Worm (Caenorhabditis elegans): ENCODE measurements around the gene hlh-30.

The hlh-30 gene

ce11 chrIV:4049398-4049998 lies 14.7 kb upstream of the hlh-30 start, which contains the start of gene pcn-1 (continued):
- TF ChIP-seq pqm-1 (tag; optimal IDR thresholded peaks at IDR 0.05) (no peak), nhr-237 (tag; optimal IDR thresholded peaks at IDR 0.05) (peak; percentile 71), xbp-1 (tag; optimal IDR thresholded peaks at IDR 0.05) (peak; percentile 97), nhr-47 (tag; optimal IDR thresholded peaks at IDR 0.05) (peak; percentile 99), mef-2 (tag; optimal IDR thresholded peaks at IDR 0.05) (peak; percentile 46), dpl-1 (GFP tag; optimal IDR thresholded peaks at IDR 0.05) (peak; percentile 99), isw-1 (GFP tag; IDR thresholded peaks at IDR 0.05) (peak; percentile 98), nhr-12 (tag; optimal IDR thresholded peaks at IDR 0.05) (no peak), aly-2 (tag; optimal IDR thresholded peaks at IDR 0.05) (peak; percentile 44), vab-15 (tag; optimal IDR thresholded peaks at IDR 0.05) (peak; percentile 48), nhr-84 (tag; optimal IDR thresholded peaks at IDR 0.05) (no peak), ceh-8 (GFP tag; optimal IDR thresholded peaks at IDR 0.05) (peak; percentile 95), rnt-1 (tag; optimal IDR thresholded peaks at IDR 0.05) (peak; percentile 97), alr-1 (tag; optimal IDR thresholded peaks at IDR 0.05; ENCODE audit: borderline replicate concordance) (no peak), zag-1 (tag; optimal IDR thresholded peaks at IDR 0.05) (peak; percentile 12), aha-1 (tag; optimal IDR thresholded peaks at IDR 0.05) (peak; percentile 39), lin-35 (GFP tag; optimal IDR thresholded peaks at IDR 0.05) (peak; percentile 98), lin-39 (tag; optimal IDR thresholded peaks at IDR 0.05) (peak; percentile 90), skn-1 (tag; optimal IDR thresholded peaks at IDR 0.05) (peak; percentile 83), mab-9 (GFP tag; IDR thresholded peaks at IDR 0.05) (peak; percentile 96), fkh-4 (tag; optimal IDR thresholded peaks at IDR 0.05; ENCODE audit: borderline replicate concordance) (peak; percentile 91), sup-37 (GFP tag; optimal IDR thresholded peaks at IDR 0.05) (peak; percentile 96), elt-3 (tag; optimal IDR thresholded peaks at IDR 0.05) (peak in 3 of 6 experiments; percentile 63 to 92 (median 91)), fkh-10 (GFP tag; optimal IDR thresholded peaks at IDR 0.05) (peak; percentile 87), hlh-4 (tag; optimal IDR thresholded peaks at IDR 0.05) (no peak), pax-3 (tag; optimal IDR thresholded peaks at IDR 0.05) (peak; percentile 97), nhr-90 (tag; optimal IDR thresholded peaks at IDR 0.05; ENCODE audit: poor library complexity) (peak; percentile 98), elt-2 (tag; optimal IDR thresholded peaks at IDR 0.05) (peak; percentile 93), Y116A8C.19 (tag; optimal IDR thresholded peaks at IDR 0.05; ENCODE audit: borderline replicate concordance) (peak; percentile 37), snpc-4 (tag; optimal IDR thresholded peaks at IDR 0.05) (peak; percentile 92), lir-3 (tag; optimal IDR thresholded peaks at IDR 0.05; ENCODE audit: poor library complexity) (no peak), ces-1 (GFP tag; optimal IDR thresholded peaks at IDR 0.05) (no peak), fkh-8 (tag; optimal IDR thresholded peaks at IDR 0.05) (peak; percentile 97), C34B4.2 (tag; optimal IDR thresholded peaks at IDR 0.05) (peak; percentile 80), hlh-17 (GFP tag; optimal IDR thresholded peaks at IDR 0.05; ENCODE audit: borderline replicate concordance) (no peak), nhr-11 (tag; optimal IDR thresholded peaks at IDR 0.05) (peak; percentile 91), grh-1 (GFP tag; IDR thresholded peaks at IDR 0.05) (peak; percentile 96), egl-27 (tag; optimal IDR thresholded peaks at IDR 0.05) (peak in 1 of 2 experiments; percentile 24), hpl-2 (GFP tag; optimal IDR thresholded peaks at IDR 0.05) (peak; percentile 89), ztf-11 (tag; optimal IDR thresholded peaks at IDR 0.05) (peak; percentile 68 to 94)

DNA sequence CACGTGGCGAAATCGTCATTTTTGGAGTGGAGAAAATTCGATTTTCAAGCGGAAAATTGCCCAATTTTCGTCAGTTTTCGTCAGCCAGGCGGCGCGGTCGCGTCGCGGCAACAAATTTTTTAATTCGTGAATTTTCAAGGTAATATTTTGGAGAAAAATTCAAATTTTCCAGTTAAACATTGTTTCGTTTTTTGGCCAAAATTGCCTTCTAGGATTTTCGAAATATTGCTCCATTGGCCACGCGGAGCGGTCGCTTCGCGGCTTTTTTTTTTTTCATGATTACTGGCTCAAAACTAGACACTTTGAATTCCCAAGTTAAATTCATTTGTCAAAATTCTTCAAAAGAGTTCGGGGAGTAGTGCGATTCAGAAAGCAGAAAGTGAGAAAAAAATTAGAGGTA lies 12.9 kb upstream of the hlh-30 start:
- TF ChIP-seq zip-4 (GFP tag; optimal IDR thresholded peaks at IDR 0.05), result no peak
- TF ChIP-seq efl-1 (optimal IDR thresholded peaks at IDR 0.05), result no peak
- peak in 1 of 2 experiments; percentile 13 for TF ChIP-seq efl-1 (GFP tag; optimal IDR thresholded peaks at IDR 0.05 in 1 of 2)
- peak; percentile 3 for TF ChIP-seq nhr-85 (tag)

Data from whole organism, L1 larva.